Fruit fly (Drosophila melanogaster): ENCODE measurements around the gene galla-2.

Gene galla-2

dm6 chr3L:10847790-10848492 lies 34.7 kb upstream of the galla-2 start:
- TF ChIP-seq Sin3A (optimal IDR thresholded peaks at IDR 0.05) (no peak), h (optimal IDR thresholded peaks at IDR 0.05) (no peak), psq (optimal IDR thresholded peaks at IDR 0.05) (no peak), insv (optimal IDR thresholded peaks at IDR 0.05) (no peak), ttk (optimal IDR thresholded peaks at IDR 0.05) (no peak), Myc (optimal IDR thresholded peaks at IDR 0.05) (no peak)

dm6 chr3L:10848712-10849377 lies 33.8 kb upstream of the galla-2 start:
- TF ChIP-seq insv (optimal IDR thresholded peaks at IDR 0.05) (no peak), psq (optimal IDR thresholded peaks at IDR 0.05) (no peak), h (optimal IDR thresholded peaks at IDR 0.05) (no peak), Myc (optimal IDR thresholded peaks at IDR 0.05) (no peak), Sin3A (optimal IDR thresholded peaks at IDR 0.05) (no peak), ttk (optimal IDR thresholded peaks at IDR 0.05) (no peak)

dm6 chr3L:10849620-10850302 lies 32.9 kb upstream of the galla-2 start:
- TF ChIP-seq Sin3A (optimal IDR thresholded peaks at IDR 0.05): no peak
- TF ChIP-seq Myc (optimal IDR thresholded peaks at IDR 0.05): no peak
- TF ChIP-seq h (optimal IDR thresholded peaks at IDR 0.05): no peak
- no peak for TF ChIP-seq ttk (optimal IDR thresholded peaks at IDR 0.05)

- no peak for TF ChIP-seq Myc (optimal IDR thresholded peaks at IDR 0.05)
These were observed 31.5 kb upstream of the galla-2 start for dm6 chr3L:10851107-10851762.

- no peak for TF ChIP-seq ttk (optimal IDR thresholded peaks at IDR 0.05)
- TF ChIP-seq psq (optimal IDR thresholded peaks at IDR 0.05): no peak
- no peak for TF ChIP-seq insv (optimal IDR thresholded peaks at IDR 0.05)
- TF ChIP-seq Sin3A (optimal IDR thresholded peaks at IDR 0.05): no peak
- no peak for TF ChIP-seq h (optimal IDR thresholded peaks at IDR 0.05)
- no peak for TF ChIP-seq Myc (optimal IDR thresholded peaks at IDR 0.05)
These were observed 30.8 kb upstream of the galla-2 start for dm6 chr3L:10851853-10852346.

- TF ChIP-seq insv (optimal IDR thresholded peaks at IDR 0.05) (no peak), Sin3A (optimal IDR thresholded peaks at IDR 0.05) (no peak), h (optimal IDR thresholded peaks at IDR 0.05) (no peak), psq (optimal IDR thresholded peaks at IDR 0.05) (no peak), ttk (optimal IDR thresholded peaks at IDR 0.05) (no peak), Myc (optimal IDR thresholded peaks at IDR 0.05) (no peak)
These were observed 30.2 kb upstream of the galla-2 start for dm6 chr3L:10852347-10853130.

- TF ChIP-seq psq (optimal IDR thresholded peaks at IDR 0.05) (no peak), ttk (optimal IDR thresholded peaks at IDR 0.05) (no peak), insv (optimal IDR thresholded peaks at IDR 0.05) (no peak), Myc (optimal IDR thresholded peaks at IDR 0.05) (no peak)
These were observed 29.6 kb upstream of the galla-2 start for dm6 chr3L:10853131-10853471.

- TF ChIP-seq Sin3A (optimal IDR thresholded peaks at IDR 0.05) (no peak), insv (optimal IDR thresholded peaks at IDR 0.05) (no peak), ttk (optimal IDR thresholded peaks at IDR 0.05) (no peak), Myc (optimal IDR thresholded peaks at IDR 0.05) (no peak), h (optimal IDR thresholded peaks at IDR 0.05) (no peak), psq (optimal IDR thresholded peaks at IDR 0.05) (no peak)
These were observed 29.1 kb upstream of the galla-2 start for dm6 chr3L:10853618-10854017.

dm6 chr3L:10854026-10854425 lies 28.7 kb upstream of the galla-2 start:
- no peak for TF ChIP-seq psq (optimal IDR thresholded peaks at IDR 0.05)
- no peak for TF ChIP-seq h (optimal IDR thresholded peaks at IDR 0.05)
- TF ChIP-seq Sin3A (optimal IDR thresholded peaks at IDR 0.05): no peak
- TF ChIP-seq insv (optimal IDR thresholded peaks at IDR 0.05): no peak
- no peak for TF ChIP-seq ttk (optimal IDR thresholded peaks at IDR 0.05)
- TF ChIP-seq Myc (optimal IDR thresholded peaks at IDR 0.05): no peak

- TF ChIP-seq h (optimal IDR thresholded peaks at IDR 0.05) (no peak), Sin3A (optimal IDR thresholded peaks at IDR 0.05) (no peak), ttk (optimal IDR thresholded peaks at IDR 0.05) (no peak), insv (optimal IDR thresholded peaks at IDR 0.05) (no peak), Myc (optimal IDR thresholded peaks at IDR 0.05) (no peak), psq (optimal IDR thresholded peaks at IDR 0.05) (no peak)
These were observed 27.8 kb upstream of the galla-2 start for dm6 chr3L:10854801-10855418.

Measured in Kc167 (cell line).